Worm (Caenorhabditis elegans) whole organism, L2 larva: ENCODE results near the gene F59E12.1.
"Not testable (repeated sequence)": the region's sequence is repeated elsewhere in the genome, so short reads cannot be mapped to it uniquely, and the experiment has no call there.

Source experiments
- C34F6.9 ChIP-seq: fragments of 150-350 bp; optimal IDR thresholded peaks from 2 replicates; lab custom pipeline; 2014; ENCODE audit warnings: missing biosample characterization, missing genetic modification characterization
- F13H6.1 ChIP-seq: sonication (generic microtip); optimal IDR thresholded peaks from 2 replicates; lab custom pipeline; 2016; ENCODE audit warnings: missing genetic modification characterization, missing compliant biosample characterization
- R02D3.7 ChIP-seq: fragments of 150-350 bp; optimal IDR thresholded peaks from 2 replicates; lab custom pipeline; 2014; ENCODE audit warnings: missing biosample characterization, missing genetic modification characterization
- ZK546.5 ChIP-seq: sonication (generic microtip); optimal IDR thresholded peaks from 2 replicates; lab custom pipeline; 2017; ENCODE audit warnings: missing biosample characterization, missing genetic modification characterization
- alr-1 ChIP-seq: fragments of 150-350 bp; optimal IDR thresholded peaks from 2 replicates; lab custom pipeline; 2014; ENCODE audit warnings: missing biosample characterization, missing genetic modification characterization
- aly-2 ChIP-seq: fragments of 150-350 bp; optimal IDR thresholded peaks from 2 replicates; lab custom pipeline; 2014; ENCODE audit warnings: missing biosample characterization, missing genetic modification characterization
- ama-1 ChIP-seq: fragments of 150-350 bp; optimal IDR thresholded peaks from 2 replicates; lab custom pipeline; 2018; ENCODE audit warnings: inconsistent platforms
- blmp-1 ChIP-seq: sonication (generic microtip); optimal IDR thresholded peaks from 2 replicates; lab custom pipeline; 2017; ENCODE audit warnings: missing genetic modification characterization, mild to moderate bottlenecking, missing compliant biosample characterization, antibody characterized with exemption, moderate library complexity; ENCODE audit not compliant: insufficient read depth
- ceh-16 ChIP-seq: fragments of 150-350 bp; optimal IDR thresholded peaks from 2 replicates; lab custom pipeline; 2014; ENCODE audit warnings: missing biosample characterization, missing genetic modification characterization
- ceh-82 ChIP-seq: fragments of 150-350 bp; optimal IDR thresholded peaks from 2 replicates; lab custom pipeline; 2014; ENCODE audit warnings: missing biosample characterization, missing genetic modification characterization
- crh-2 ChIP-seq: sonication (generic microtip); optimal IDR thresholded peaks from 2 replicates; lab custom pipeline; 2017; ENCODE audit warnings: missing biosample characterization, missing genetic modification characterization
- elt-1 ChIP-seq: fragments of 150-350 bp; optimal IDR thresholded peaks from 2 replicates; lab custom pipeline; 2014; ENCODE audit warnings: missing biosample characterization, missing genetic modification characterization
- fos-1 ChIP-seq: fragments of 150-350 bp; optimal IDR thresholded peaks from 2 replicates; lab custom pipeline; 2014; ENCODE audit warnings: missing biosample characterization, missing genetic modification characterization
- gmeb-1 ChIP-seq: fragments of 150-350 bp; optimal IDR thresholded peaks from 2 replicates; lab custom pipeline; 2014; ENCODE audit warnings: missing biosample characterization, missing genetic modification characterization
- lin-11 ChIP-seq: fragments of 150-350 bp; sonication (generic microtip); optimal IDR thresholded peaks from 2 replicates; lab custom pipeline; 2014; ENCODE audit warnings: missing biosample characterization, missing genetic modification characterization, inconsistent platforms, mixed read lengths
- lsy-2 ChIP-seq, 2 experiments: fragments of 150-350 bp in 1 of 2; sonication (generic microtip) in 1 of 2; optimal IDR thresholded peaks; 2 replicates each; lab custom pipeline; 2014 to 2017; ENCODE audit warnings: missing biosample characterization in 2 of 2, missing genetic modification characterization in 2 of 2
- mab-5 ChIP-seq: fragments of 150-350 bp; optimal IDR thresholded peaks from 2 replicates; lab custom pipeline; 2014; ENCODE audit warnings: missing biosample characterization, missing genetic modification characterization
- mbf-1 ChIP-seq: sonication (generic microtip); optimal IDR thresholded peaks from 2 replicates; lab custom pipeline; 2017; ENCODE audit warnings: missing biosample characterization, missing genetic modification characterization
- mdl-1 ChIP-seq, 2 experiments: fragments of 150-350 bp in 1 of 2; sonication (generic microtip) in 1 of 2; optimal IDR thresholded peaks; 2 replicates each; lab custom pipeline; 2017; ENCODE audit warnings: missing biosample characterization in 2 of 2, missing genetic modification characterization in 2 of 2
- nhr-11 ChIP-seq: fragments of 150-350 bp; optimal IDR thresholded peaks from 2 replicates; lab custom pipeline; 2014; ENCODE audit warnings: missing biosample characterization, missing genetic modification characterization
- nhr-12 ChIP-seq: fragments of 150-350 bp; optimal IDR thresholded peaks from 2 replicates; lab custom pipeline; 2014; ENCODE audit warnings: missing biosample characterization, missing genetic modification characterization
- nhr-129 ChIP-seq: fragments of 150-350 bp; optimal IDR thresholded peaks from 2 replicates; lab custom pipeline; 2014; ENCODE audit warnings: missing biosample characterization, missing genetic modification characterization
- nhr-237 ChIP-seq: fragments of 150-350 bp; optimal IDR thresholded peaks from 2 replicates; lab custom pipeline; 2014; ENCODE audit warnings: missing biosample characterization, missing genetic modification characterization
- nhr-25 ChIP-seq: fragments of 150-350 bp; sonication (generic microtip); optimal IDR thresholded peaks from 3 replicates; lab custom pipeline; 2014; ENCODE audit warnings: missing biosample characterization, missing genetic modification characterization
- nhr-77 ChIP-seq: fragments of 150-350 bp; optimal IDR thresholded peaks from 2 replicates; lab custom pipeline; 2014; ENCODE audit warnings: missing biosample characterization, missing genetic modification characterization
- peb-1 ChIP-seq: fragments of 150-350 bp; optimal IDR thresholded peaks from 2 replicates; lab custom pipeline; 2014; ENCODE audit warnings: missing biosample characterization, missing genetic modification characterization
- skn-1 ChIP-seq: sonication (generic microtip); optimal IDR thresholded peaks from 2 replicates; lab custom pipeline; 2017; ENCODE audit warnings: missing biosample characterization, missing genetic modification characterization
- sma-3 ChIP-seq: sonication (generic microtip); optimal IDR thresholded peaks from 2 replicates; lab custom pipeline; 2016; ENCODE audit warnings: missing genetic modification reagents, missing genetic modification characterization, missing compliant biosample characterization
- sma-9 ChIP-seq, 2 experiments: fragments of 150-350 bp in 1 of 2; sonication (generic microtip) in 1 of 2; optimal IDR thresholded peaks; 2 replicates each; lab custom pipeline; 2014 to 2016; ENCODE audit warnings: missing genetic modification characterization in 2 of 2, mild to moderate bottlenecking in 1 of 2, missing biosample characterization in 1 of 2, missing compliant biosample characterization in 1 of 2, missing genetic modification reagents in 1 of 2, moderate library complexity in 1 of 2
- unc-39 ChIP-seq: fragments of 150-350 bp; optimal IDR thresholded peaks from 2 replicates; lab custom pipeline; 2014; ENCODE audit warnings: missing biosample characterization, missing genetic modification characterization
- zag-1 ChIP-seq: fragments of 150-350 bp; optimal IDR thresholded peaks from 2 replicates; lab custom pipeline; 2014; ENCODE audit warnings: missing biosample characterization, missing genetic modification characterization
- ztf-11 ChIP-seq: sonication (generic microtip); optimal IDR thresholded peaks from 2 replicates; lab custom pipeline; 2017; ENCODE audit warnings: missing biosample characterization, missing genetic modification characterization
- ztf-4 ChIP-seq: fragments of 150-350 bp; optimal IDR thresholded peaks from 2 replicates; lab custom pipeline; 2014; ENCODE audit warnings: missing biosample characterization, missing genetic modification characterization

F59E12.1 gene

DNA sequence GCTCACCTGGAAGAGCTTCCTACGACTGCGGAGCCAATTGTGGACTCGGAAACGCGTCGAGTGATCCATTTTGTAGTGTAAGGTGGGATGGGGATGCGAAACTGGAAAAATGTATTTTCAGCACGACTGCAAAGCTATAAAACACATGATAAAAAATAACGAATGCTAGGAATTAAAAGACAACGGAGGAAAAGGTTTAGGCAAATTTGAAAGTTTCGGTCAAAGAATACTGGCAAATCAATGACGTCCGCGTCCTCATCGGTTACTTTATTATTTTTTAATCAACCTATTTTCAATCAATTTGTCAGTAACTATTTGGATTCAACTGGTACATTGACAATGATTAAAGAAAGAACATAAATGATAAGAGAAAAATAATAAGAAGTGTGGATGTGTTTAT, 46.6 kb upstream of the F59E12.1 start, which contains the start of gene C17G10.7:
TSS of gene C17G10.7 (minus strand) at position 101 of the 400 bp plus-strand sequence.
- TF ChIP-seq R02D3.7, result no peak
- TF ChIP-seq ceh-82, result no peak
- TF ChIP-seq gmeb-1 (tag; lab: Kevin White, UChicago), result no peak
- no peak for TF ChIP-seq unc-39 (tag; lab: Kevin White, UChicago)
- TF ChIP-seq ztf-11 (tag; lab: Kevin White, UChicago), result no peak
- no peak for TF ChIP-seq nhr-237 (tag; lab: Kevin White, UChicago)
- TF ChIP-seq mbf-1 (tag; lab: Kevin White, UChicago), result no peak
- TF ChIP-seq crh-2 (tag; lab: Kevin White, UChicago), result no peak

DNA sequence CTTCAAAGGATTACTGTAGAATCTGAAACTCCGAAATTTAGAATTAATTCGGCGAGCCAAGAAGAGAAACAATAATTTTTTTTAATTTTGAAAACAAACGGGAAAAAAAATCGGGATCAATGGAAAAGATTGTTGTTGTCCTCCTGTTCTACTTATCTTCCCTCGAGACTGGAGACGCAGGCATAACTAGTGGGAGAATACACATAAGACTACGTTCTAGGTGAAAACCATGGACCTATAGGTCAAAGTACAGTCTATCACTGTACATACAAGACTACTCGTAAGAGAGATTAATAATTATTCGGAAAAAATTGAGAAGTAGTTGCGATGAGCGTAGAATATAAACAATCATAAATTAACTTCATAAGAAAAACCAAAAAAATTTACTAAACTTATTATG, 35.0 kb upstream of the F59E12.1 start, which contains the start of gene dhs-6:
TSS of gene dhs-6 (minus strand) at position 22 of the 400 bp plus-strand sequence.
- TF ChIP-seq fos-1 (tag; lab: Kevin White, UChicago) (peak; percentile 13), ama-1 (lab: Kevin White, UChicago) (no peak), sma-9 (GFP tag; optimal IDR thresholded peaks at IDR 0.05; lab: Kevin White, UChicago) (peak; percentile 32), sma-9 (tag; optimal IDR thresholded peaks at IDR 0.05; lab: Kevin White, UChicago) (no peak), ceh-16 (tag; lab: Kevin White, UChicago) (no peak), blmp-1 (tag; lab: Kevin White, UChicago) (no peak), ZK546.5 (tag; lab: Kevin White, UChicago) (no peak), nhr-25 (tag; lab: Kevin White, UChicago) (no peak), alr-1 (tag; lab: Kevin White, UChicago) (no peak)

DNA sequence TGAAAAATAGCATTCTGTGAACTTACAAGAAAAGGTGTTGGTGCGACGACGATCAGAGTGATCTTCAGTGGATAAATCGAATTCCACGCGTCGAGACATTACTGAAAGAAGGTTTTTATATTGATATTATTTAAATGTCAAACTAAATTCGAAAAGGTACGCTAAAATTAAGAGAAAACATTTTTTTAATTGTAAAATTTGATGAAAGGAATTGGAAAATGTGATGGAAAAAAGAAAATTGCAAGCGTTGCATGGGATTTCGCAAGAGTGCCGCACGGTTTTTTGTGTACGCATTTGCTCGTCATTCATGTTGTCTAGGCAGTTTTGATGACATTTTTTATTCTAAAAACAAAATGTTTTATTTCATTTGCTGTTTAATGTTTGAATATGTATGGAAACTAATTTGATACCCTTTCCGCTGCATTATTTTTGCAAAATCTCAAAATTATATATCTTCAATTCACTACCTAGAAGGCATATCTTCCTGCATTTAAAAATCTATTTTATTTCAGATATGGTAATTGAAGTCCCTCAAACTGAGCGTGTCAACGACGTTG, 31.9 kb upstream of the F59E12.1 start, which contains the start of the genes eif-3.L and npl-4.2:
TSS of gene eif-3.L (minus strand) at position 101 of the 557 bp plus-strand sequence.
TSS of gene npl-4.2 (plus strand) at position 507 of the 557 bp plus-strand sequence.
- TF ChIP-seq sma-9 (GFP tag; optimal IDR thresholded peaks at IDR 0.05; lab: Kevin White, UChicago); sma-9 (tag; optimal IDR thresholded peaks at IDR 0.05; lab: Kevin White, UChicago); zag-1; nhr-11 (tag; lab: Kevin White, UChicago): not testable (repeated sequence)

DNA sequence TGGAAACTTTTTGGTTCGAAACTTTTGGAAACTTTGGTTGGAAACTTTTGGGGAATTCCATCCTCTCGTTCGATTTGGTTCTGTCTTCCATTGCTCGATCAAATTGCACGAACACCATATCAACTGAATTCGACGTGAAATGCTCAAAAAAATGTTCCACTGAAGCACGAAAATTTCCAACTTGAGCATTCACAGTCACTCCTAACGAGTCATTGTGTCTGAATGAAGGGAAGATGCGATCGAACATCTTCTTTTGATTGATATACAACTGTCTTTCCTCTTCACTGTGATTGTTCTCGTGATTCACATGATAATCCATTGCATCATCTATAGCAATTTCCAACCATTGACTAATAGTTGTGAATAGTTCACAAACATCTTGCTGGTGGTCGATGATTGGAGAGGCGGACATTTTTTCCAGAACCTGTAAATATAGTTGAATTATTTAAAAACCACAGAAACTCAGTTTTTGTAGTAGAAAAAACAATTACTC, 25.9 kb upstream of the F59E12.1 start, which contains the start of gene F59E12.15:
TSS of gene F59E12.15 (minus strand) at position 51 of the 493 bp plus-strand sequence.
- peak; percentile 93 for TF ChIP-seq nhr-129 (tag; lab: Kevin White, UChicago)
- no peak for TF ChIP-seq alr-1 (tag; lab: Kevin White, UChicago)

DNA sequence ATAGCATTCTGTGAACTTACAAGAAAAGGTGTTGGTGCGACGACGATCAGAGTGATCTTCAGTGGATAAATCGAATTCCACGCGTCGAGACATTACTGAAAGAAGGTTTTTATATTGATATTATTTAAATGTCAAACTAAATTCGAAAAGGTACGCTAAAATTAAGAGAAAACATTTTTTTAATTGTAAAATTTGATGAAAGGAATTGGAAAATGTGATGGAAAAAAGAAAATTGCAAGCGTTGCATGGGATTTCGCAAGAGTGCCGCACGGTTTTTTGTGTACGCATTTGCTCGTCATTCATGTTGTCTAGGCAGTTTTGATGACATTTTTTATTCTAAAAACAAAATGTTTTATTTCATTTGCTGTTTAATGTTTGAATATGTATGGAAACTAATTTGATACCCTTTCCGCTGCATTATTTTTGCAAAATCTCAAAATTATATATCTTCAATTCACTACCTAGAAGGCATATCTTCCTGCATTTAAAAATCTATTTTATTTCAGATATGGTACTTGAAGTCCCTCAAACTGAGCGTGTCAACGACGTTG, 23.4 kb upstream of the F59E12.1 start, which contains the start of the genes F59E12.6 and npl-4.1:
TSS of gene F59E12.6 (minus strand) at position 101 of the 551 bp plus-strand sequence.
TSS of gene npl-4.1 (plus strand) at position 501 of the 551 bp plus-strand sequence.
- not testable (repeated sequence) for TF ChIP-seq nhr-12 (tag; lab: Kevin White, UChicago); skn-1 (tag; lab: Kevin White, UChicago); R02D3.7
- TF ChIP-seq, all 48 proteins: peak for 0; not testable (repeated sequence) for 48

DNA sequence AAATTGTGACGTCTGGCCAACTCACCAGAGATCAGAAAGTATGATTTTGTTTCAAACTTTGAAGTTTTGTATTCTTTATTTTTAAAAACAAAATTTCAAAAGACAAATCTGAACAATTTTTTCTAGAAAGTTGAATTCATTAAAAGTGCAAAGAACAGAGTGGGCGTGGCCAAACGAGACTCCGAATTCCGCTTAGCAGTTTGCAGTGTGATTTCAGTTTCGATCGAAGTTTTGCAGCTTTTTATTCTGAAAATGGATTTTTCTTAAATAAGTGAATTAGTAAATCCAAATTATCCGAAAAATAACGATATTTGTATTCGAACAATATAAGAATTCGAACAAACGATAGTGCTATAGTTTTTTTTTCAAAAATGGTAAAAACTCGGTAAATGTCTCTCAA, 20.9 kb upstream of the F59E12.1 start:
- TF ChIP-seq gmeb-1 (tag; lab: Kevin White, UChicago) (peak; percentile 13), nhr-11 (tag; lab: Kevin White, UChicago) (no peak), C34F6.9 (tag; lab: Kevin White, UChicago) (peak; percentile 60)

DNA sequence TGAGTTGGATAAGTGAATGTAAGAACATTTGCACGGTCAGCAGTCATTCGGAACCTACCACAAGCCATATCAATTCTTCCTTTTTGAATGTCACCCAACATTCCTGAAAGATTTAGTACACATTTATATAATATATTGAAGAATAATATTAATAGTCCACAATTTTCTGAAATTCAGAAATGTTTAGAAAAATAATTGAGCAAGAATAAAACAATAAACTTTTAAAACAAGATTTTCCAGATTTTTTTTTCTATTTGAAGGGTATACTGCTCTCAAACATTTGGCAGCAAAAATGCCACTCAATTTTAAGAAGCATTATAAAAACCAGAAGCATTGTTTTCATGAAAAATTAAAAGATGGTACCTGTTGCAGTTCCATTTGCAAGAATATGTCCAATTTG, 17.5 kb upstream of the F59E12.1 start, which contains the start of gene F59E12.8:
TSS of gene F59E12.8 (minus strand) at position 101 of the 400 bp plus-strand sequence.
- TF ChIP-seq elt-1 (tag; lab: Kevin White, UChicago) (no peak), mab-5 (no peak), lin-11 (tag; lab: Kevin White, UChicago) (no peak), aly-2 (no peak), gmeb-1 (tag; lab: Kevin White, UChicago) (no peak), peb-1 (tag; lab: Kevin White, UChicago) (no peak), R02D3.7 (no peak), ztf-4 (tag; lab: Kevin White, UChicago) (no peak), lsy-2 (tag; optimal IDR thresholded peaks at IDR 0.05; lab: Kevin White, UChicago) (no peak), nhr-77 (tag; lab: Kevin White, UChicago) (no peak), unc-39 (tag; lab: Kevin White, UChicago) (no peak), F13H6.1 (tag; lab: Kevin White, UChicago) (no peak), sma-3 (GFP tag; lab: Kevin White, UChicago) (no peak), nhr-25 (tag; lab: Kevin White, UChicago) (no peak), ztf-11 (tag; lab: Kevin White, UChicago) (no peak), mdl-1 (tag; optimal IDR thresholded peaks at IDR 0.05; lab: Kevin White, UChicago) (no peak), ceh-16 (tag; lab: Kevin White, UChicago) (no peak)
